Worm (Caenorhabditis elegans) whole organism, early embryonic: Measurements from ENCODE around the gene ceh-31.

Experiments used
- B0310.2 ChIP-seq: sonication (generic microtip); optimal IDR thresholded peaks from 2 replicates; lab custom pipeline; 2016; ENCODE audit warnings: mild to moderate bottlenecking, missing genetic modification characterization, missing compliant biosample characterization
- aly-1 ChIP-seq: sonication (generic microtip); optimal IDR thresholded peaks from 2 replicates; lab custom pipeline; 2016; ENCODE audit warnings: missing genetic modification characterization, missing compliant biosample characterization
- ama-1 ChIP-seq: fragments of 150-350 bp; optimal IDR thresholded peaks from 2 replicates; lab custom pipeline; 2014
- ceh-36 ChIP-seq: sonication (generic microtip); optimal IDR thresholded peaks from 2 replicates; lab custom pipeline; 2016; ENCODE audit warnings: missing genetic modification characterization, inconsistent platforms, missing compliant biosample characterization
- flt-1 ChIP-seq: fragments of 200-800 bp; sonication (Bioruptor generic); IDR thresholded peaks from 2 replicates; pipeline ENCODE4 v1.3.6; 2022; ENCODE audit warnings: missing genetic modification characterization, missing compliant biosample characterization
- hmbx-1 ChIP-seq: sonication (generic microtip); optimal IDR thresholded peaks from 2 replicates; lab custom pipeline; 2016; ENCODE audit warnings: mild to moderate bottlenecking, missing genetic modification characterization, missing compliant biosample characterization
- hmg-4 ChIP-seq: fragments of 200-800 bp; sonication (Bioruptor generic); optimal IDR thresholded peaks from 2 replicates; lab custom pipeline; 2018; ENCODE audit warnings: mild to moderate bottlenecking, missing genetic modification characterization, missing compliant biosample characterization

DNA sequence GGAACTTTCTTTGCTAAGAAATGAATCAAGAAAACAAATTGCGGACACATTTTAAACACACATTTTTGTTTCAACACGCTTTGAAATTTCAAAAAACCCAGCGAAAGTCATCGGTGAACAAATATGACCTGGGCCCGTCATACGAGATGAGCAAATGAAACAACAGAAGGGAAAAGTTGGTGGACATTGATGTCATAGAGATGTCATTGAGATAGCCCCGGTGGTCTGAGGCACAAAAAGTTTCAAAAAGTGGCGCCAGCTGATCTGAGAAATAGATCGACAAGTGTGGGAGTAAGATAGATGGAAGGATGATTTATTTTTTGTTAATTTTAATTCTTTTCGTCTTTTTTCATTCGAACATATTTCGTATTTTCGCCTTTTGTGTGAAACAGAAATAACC is 21.5 kb downstream of the ceh-31 start:
- TF ChIP-seq ceh-36 (tag; lab: Kevin White, UChicago): no peak
- TF ChIP-seq ama-1 (lab: Kevin White, UChicago): no peak
- no peak for TF ChIP-seq hmg-4 (GFP tag; lab: Kevin White, UChicago)
- TF ChIP-seq aly-1 (tag; lab: Kevin White, UChicago): no peak
- TF ChIP-seq hmbx-1 (tag; lab: Kevin White, UChicago): no peak
- TF ChIP-seq flt-1 (GFP tag; lab: Robert Waterston, UW): no peak
- TF ChIP-seq B0310.2 (tag; lab: Kevin White, UChicago): no peak
